Worm (Caenorhabditis elegans): ENCODE results near the gene nhr-130.

DNA sequence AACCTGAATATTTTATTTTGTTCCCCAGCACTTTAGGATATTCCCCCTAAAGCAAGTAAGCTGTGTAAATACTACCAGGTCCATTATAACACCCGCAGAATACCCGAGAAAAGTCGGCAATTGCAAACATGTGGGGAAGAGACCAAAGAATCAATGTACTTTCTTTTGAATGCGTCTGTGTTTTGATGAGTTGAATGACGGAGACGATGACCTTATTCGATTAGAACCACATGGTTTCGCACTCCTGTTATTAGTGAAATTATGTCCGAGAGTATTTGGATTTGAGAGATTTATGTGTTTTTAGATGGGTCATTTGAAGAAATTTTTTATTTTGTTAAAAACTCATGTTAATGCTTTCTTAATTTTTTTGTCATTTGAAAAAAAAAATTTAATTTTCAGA is 17.8 kb downstream of the nhr-130 start:
- TF ChIP-seq K11D2.4 (GFP tag; IDR thresholded peaks at IDR 0.05): no peak
- TF ChIP-seq Y56A3A.18 (GFP tag; IDR thresholded peaks at IDR 0.05): no peak
- no peak for TF ChIP-seq F37B4.10 (GFP tag; IDR thresholded peaks at IDR 0.05)
- TF ChIP-seq ama-1 (optimal IDR thresholded peaks at IDR 0.05): no peak
- no peak for TF ChIP-seq ama-1 (GFP tag; optimal IDR thresholded peaks at IDR 0.05)
- no peak for TF ChIP-seq snpc-4 (GFP tag; optimal IDR thresholded peaks at IDR 0.05)
- no peak for TF ChIP-seq snpc-4 (tag; optimal IDR thresholded peaks at IDR 0.05)
- no peak for TF ChIP-seq ztf-18 (tag; optimal IDR thresholded peaks at IDR 0.05)
- no peak for TF ChIP-seq D2030.7 (GFP tag; IDR thresholded peaks at IDR 0.05)
- TF ChIP-seq nfya-1 (tag; optimal IDR thresholded peaks at IDR 0.05; ENCODE audit: borderline replicate concordance, insufficient read depth): no peak
- TF ChIP-seq cebp-2 (GFP tag; IDR thresholded peaks at IDR 0.05): no peak
- TF ChIP-seq ceh-100 (GFP tag; IDR thresholded peaks at IDR 0.05): no peak
- no peak for TF ChIP-seq rcor-1 (GFP tag; IDR thresholded peaks at IDR 0.05)
- no peak for TF ChIP-seq hsf-1 (GFP tag; IDR thresholded peaks at IDR 0.05)
- TF ChIP-seq lin-26 (GFP tag; IDR thresholded peaks at IDR 0.05): no peak

Data from whole organism, young adult.